Worm (Caenorhabditis elegans) whole organism, L1 larva: ENCODE results near the gene spe-17.

Experiments used
- C04F5.9 ChIP-seq: sonication (generic microtip); optimal IDR thresholded peaks from 2 replicates; lab custom pipeline; 2016; ENCODE audit warnings: missing genetic modification characterization, missing compliant biosample characterization
- C16A3.4 ChIP-seq: fragments of 150-350 bp; optimal IDR thresholded peaks from 2 replicates; lab custom pipeline; 2014; ENCODE audit warnings: missing biosample characterization, missing genetic modification characterization
- Y116A8C.19 ChIP-seq: sonication (generic microtip); optimal IDR thresholded peaks from 2 replicates; lab custom pipeline; 2016; ENCODE audit warnings: missing compliant biosample characterization, missing genetic modification characterization, borderline replicate concordance
- aha-1 ChIP-seq: fragments of 150-350 bp; optimal IDR thresholded peaks from 2 replicates; lab custom pipeline; 2014; ENCODE audit warnings: missing biosample characterization, missing genetic modification characterization
- blmp-1 ChIP-seq: fragments of 150-350 bp; optimal IDR thresholded peaks from 2 replicates; lab custom pipeline; 2014; ENCODE audit warnings: missing biosample characterization, missing genetic modification characterization
- ceh-63 ChIP-seq: fragments of 200-800 bp; sonication (Bioruptor generic); optimal IDR thresholded peaks from 2 replicates; lab custom pipeline; 2018; ENCODE audit warnings: mild to moderate bottlenecking, missing genetic modification characterization, missing compliant biosample characterization
- ceh-8 ChIP-seq: fragments of 200-800 bp; sonication (Bioruptor generic); optimal IDR thresholded peaks from 2 replicates; lab custom pipeline; 2018; ENCODE audit warnings: mild to moderate bottlenecking, missing genetic modification characterization, moderate library complexity, missing compliant biosample characterization
- ceh-90 ChIP-seq: sonication (generic microtip); optimal IDR thresholded peaks from 2 replicates; lab custom pipeline; 2016; ENCODE audit warnings: missing genetic modification characterization, missing compliant biosample characterization
- ces-1 ChIP-seq: fragments of 150-350 bp; optimal IDR thresholded peaks from 2 replicates; lab custom pipeline; 2014; ENCODE audit warnings: missing biosample characterization, missing genetic modification reagents, missing genetic modification characterization
- dpl-1 ChIP-seq, 3 experiments: fragments of 150-350 bp in 2 of 3; sonication (generic microtip) in 1 of 3; optimal IDR thresholded peaks; 2 replicates each; lab custom pipeline; 2014 to 2017; ENCODE audit warnings: missing biosample characterization in 3 of 3, missing genetic modification characterization in 3 of 3, missing genetic modification reagents in 3 of 3
- efl-1 ChIP-seq, 4 experiments: fragments of 150-350 bp; optimal IDR thresholded peaks in 3 of 4; peaks in 1 of 4; 1 replicate in 1 of 4; 2 replicates in 3 of 4; lab custom pipeline; 2014; ENCODE audit warnings: missing biosample characterization in 2 of 4, missing genetic modification characterization in 2 of 4, missing genetic modification reagents in 2 of 4
- elt-2 ChIP-seq: sonication (generic microtip); optimal IDR thresholded peaks from 2 replicates; lab custom pipeline; 2016; ENCODE audit warnings: missing genetic modification characterization, mild to moderate bottlenecking, inconsistent platforms, missing compliant biosample characterization, missing genetic modification reagents
- elt-3 ChIP-seq, 6 experiments: fragments of 150-350 bp in 1 of 6; sonication (generic microtip); optimal IDR thresholded peaks; 2 replicates each; lab custom pipeline; 2017 to 2018; ENCODE audit warnings: missing biosample characterization in 6 of 6, missing genetic modification characterization in 6 of 6, inconsistent platforms in 1 of 6
- fkh-8 ChIP-seq: sonication (generic microtip); optimal IDR thresholded peaks from 2 replicates; lab custom pipeline; 2016; ENCODE audit warnings: mild to moderate bottlenecking, missing genetic modification characterization, missing compliant biosample characterization
- fos-1 ChIP-seq: fragments of 150-350 bp; optimal IDR thresholded peaks from 2 replicates; lab custom pipeline; 2014; ENCODE audit warnings: missing biosample characterization, missing genetic modification characterization
- hlh-17 ChIP-seq: fragments of 200-800 bp; sonication (Bioruptor generic); optimal IDR thresholded peaks from 2 replicates; lab custom pipeline; 2018; ENCODE audit warnings: missing genetic modification characterization, mild to moderate bottlenecking, missing compliant biosample characterization, moderate library complexity, borderline replicate concordance
- hpl-2 ChIP-seq: fragments of 150-350 bp; optimal IDR thresholded peaks from 2 replicates; lab custom pipeline; 2014; ENCODE audit warnings: missing biosample characterization, missing genetic modification reagents, missing genetic modification characterization
- isw-1 ChIP-seq: fragments of 200-800 bp; sonication (Bioruptor generic); IDR thresholded peaks from 2 replicates; pipeline ENCODE4 v1.3.6; 2022; ENCODE audit warnings: missing genetic modification characterization, missing compliant biosample characterization
- lin-14 ChIP-seq: fragments of 200-800 bp; sonication (Bioruptor generic); optimal IDR thresholded peaks from 2 replicates; lab custom pipeline; 2018; ENCODE audit warnings: mild to moderate bottlenecking, missing genetic modification characterization, moderate library complexity, missing compliant biosample characterization
- lin-15B ChIP-seq: fragments of 150-350 bp; sonication (generic microtip); optimal IDR thresholded peaks from 3 replicates; lab custom pipeline; 2014; ENCODE audit warnings: missing biosample characterization, missing genetic modification characterization
- lin-35 ChIP-seq, 2 experiments: fragments of 150-350 bp; optimal IDR thresholded peaks; 2 replicates each; lab custom pipeline; 2014; ENCODE audit warnings: missing biosample characterization in 2 of 2, missing genetic modification characterization in 2 of 2, missing genetic modification reagents in 2 of 2
- lin-39 ChIP-seq: fragments of 150-350 bp; optimal IDR thresholded peaks from 2 replicates; lab custom pipeline; 2014; ENCODE audit warnings: missing biosample characterization, missing genetic modification reagents, missing genetic modification characterization
- mab-9 ChIP-seq: fragments of 200-800 bp; sonication (Bioruptor generic); IDR thresholded peaks from 2 replicates; pipeline ENCODE4 v1.3.6; 2022; ENCODE audit warnings: missing genetic modification reagents, missing genetic modification characterization, missing compliant biosample characterization
- mdl-1 ChIP-seq, 2 experiments: fragments of 150-350 bp; optimal IDR thresholded peaks; 2 replicates each; lab custom pipeline; 2014 to 2017; ENCODE audit warnings: missing biosample characterization in 2 of 2, missing genetic modification characterization in 2 of 2, inconsistent platforms in 1 of 2
- nhr-11 ChIP-seq: fragments of 150-350 bp; optimal IDR thresholded peaks from 2 replicates; lab custom pipeline; 2014; ENCODE audit warnings: missing biosample characterization, missing genetic modification characterization
- nhr-12 ChIP-seq: sonication (generic microtip); optimal IDR thresholded peaks from 2 replicates; lab custom pipeline; 2017; ENCODE audit warnings: missing biosample characterization, missing genetic modification characterization
- nhr-19 ChIP-seq: fragments of 200-800 bp; sonication (Bioruptor generic); conservative IDR thresholded peaks from 2 replicates; pipeline ENCODE4 v1.3.6; 2022; ENCODE audit warnings: missing genetic modification characterization, missing compliant biosample characterization
- nhr-20 ChIP-seq: sonication (generic microtip); optimal IDR thresholded peaks from 2 replicates; lab custom pipeline; 2016; ENCODE audit warnings: mild to moderate bottlenecking, missing genetic modification characterization, missing compliant biosample characterization
- nhr-237 ChIP-seq: fragments of 150-350 bp; optimal IDR thresholded peaks from 2 replicates; lab custom pipeline; 2014; ENCODE audit warnings: missing biosample characterization, missing genetic modification characterization
- nhr-47 ChIP-seq: sonication (generic microtip); optimal IDR thresholded peaks from 2 replicates; lab custom pipeline; 2016; ENCODE audit warnings: mild to moderate bottlenecking, missing genetic modification characterization, moderate library complexity, missing compliant biosample characterization
- nhr-71 ChIP-seq: sonication (generic microtip); optimal IDR thresholded peaks from 2 replicates; lab custom pipeline; 2016; ENCODE audit warnings: mild to moderate bottlenecking, missing genetic modification characterization, moderate library complexity, missing compliant biosample characterization
- nhr-85 ChIP-seq: sonication (generic microtip); peaks from one replicate; lab custom pipeline; 2016; ENCODE audit warnings: missing genetic modification characterization, inconsistent platforms, missing compliant biosample characterization
- nhr-90 ChIP-seq: sonication (generic microtip); optimal IDR thresholded peaks from 2 replicates; lab custom pipeline; 2016; ENCODE audit warnings: mild to moderate bottlenecking, missing genetic modification characterization, missing compliant biosample characterization; ENCODE audit not compliant: poor library complexity
- pax-3 ChIP-seq: fragments of 200-800 bp; sonication (Bioruptor generic); optimal IDR thresholded peaks from 2 replicates; lab custom pipeline; 2018; ENCODE audit warnings: mild to moderate bottlenecking, missing genetic modification characterization, moderate library complexity, missing compliant biosample characterization
- rnt-1 ChIP-seq: sonication (generic microtip); optimal IDR thresholded peaks from 2 replicates; lab custom pipeline; 2016; ENCODE audit warnings: mild to moderate bottlenecking, missing genetic modification characterization, moderate library complexity, missing compliant biosample characterization
- snu-23 ChIP-seq: sonication (generic microtip); optimal IDR thresholded peaks from 2 replicates; lab custom pipeline; 2016; ENCODE audit warnings: missing genetic modification characterization, missing compliant biosample characterization
- sptf-1 ChIP-seq: fragments of 150-350 bp; optimal IDR thresholded peaks from 2 replicates; lab custom pipeline; 2014; ENCODE audit warnings: missing biosample characterization, missing genetic modification characterization
- sup-37 ChIP-seq: fragments of 200-800 bp; sonication (Bioruptor generic); optimal IDR thresholded peaks from 2 replicates; lab custom pipeline; 2018; ENCODE audit warnings: mild to moderate bottlenecking, missing genetic modification characterization, missing compliant biosample characterization
- tbx-2 ChIP-seq: sonication (generic microtip); optimal IDR thresholded peaks from 2 replicates; lab custom pipeline; 2016; ENCODE audit warnings: missing genetic modification characterization, missing compliant biosample characterization
- tlp-1 ChIP-seq: fragments of 150-350 bp; optimal IDR thresholded peaks from 2 replicates; lab custom pipeline; 2014; ENCODE audit warnings: missing biosample characterization, missing genetic modification characterization
- unc-130 ChIP-seq: fragments of 150-350 bp; optimal IDR thresholded peaks from 2 replicates; lab custom pipeline; 2017; ENCODE audit warnings: missing biosample characterization, missing genetic modification characterization, inconsistent platforms
- vab-15 ChIP-seq: sonication (generic microtip); optimal IDR thresholded peaks from 2 replicates; lab custom pipeline; 2017; ENCODE audit warnings: missing genotype, mild to moderate bottlenecking, missing genetic modification characterization, missing compliant biosample characterization
- xbp-1 ChIP-seq: sonication (generic microtip); optimal IDR thresholded peaks from 2 replicates; lab custom pipeline; 2016; ENCODE audit warnings: missing genetic modification characterization, missing compliant biosample characterization

spe-17 gene

DNA sequence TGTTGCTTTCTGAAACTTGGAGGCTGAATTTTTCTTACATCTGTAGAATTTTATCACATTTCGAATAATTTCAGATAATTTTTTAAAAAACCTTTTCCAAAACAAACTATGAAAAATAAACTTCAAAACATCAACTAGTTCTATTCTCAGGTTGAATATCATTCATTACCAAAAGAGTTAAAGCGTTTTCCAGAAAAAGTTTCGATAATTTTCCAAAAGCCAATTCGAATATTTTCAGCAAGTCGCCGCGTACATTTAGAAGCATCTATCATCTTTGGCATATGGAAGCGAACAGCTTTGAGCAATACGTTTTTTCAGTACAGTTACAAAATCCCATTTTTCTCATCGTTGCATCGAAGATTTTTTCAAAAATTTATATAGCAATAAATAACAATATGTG, 23.7 kb downstream of the spe-17 start (continued):
- no peak for TF ChIP-seq mdl-1 (tag; optimal IDR thresholded peaks at IDR 0.05; lab: Kevin White, UChicago)
- no peak for TF ChIP-seq hpl-2
- TF ChIP-seq C04F5.9 (tag; lab: Kevin White, UChicago) = no peak
- TF ChIP-seq isw-1 (GFP tag; lab: Robert Waterston, UW) = no peak
- no peak for TF ChIP-seq tlp-1
- TF ChIP-seq lin-39 (tag; lab: Kevin White, UChicago) = no peak
- no peak; the same call in 1 of the 2 replicates for TF ChIP-seq nhr-19 (GFP tag; lab: Robert Waterston, UW)

DNA sequence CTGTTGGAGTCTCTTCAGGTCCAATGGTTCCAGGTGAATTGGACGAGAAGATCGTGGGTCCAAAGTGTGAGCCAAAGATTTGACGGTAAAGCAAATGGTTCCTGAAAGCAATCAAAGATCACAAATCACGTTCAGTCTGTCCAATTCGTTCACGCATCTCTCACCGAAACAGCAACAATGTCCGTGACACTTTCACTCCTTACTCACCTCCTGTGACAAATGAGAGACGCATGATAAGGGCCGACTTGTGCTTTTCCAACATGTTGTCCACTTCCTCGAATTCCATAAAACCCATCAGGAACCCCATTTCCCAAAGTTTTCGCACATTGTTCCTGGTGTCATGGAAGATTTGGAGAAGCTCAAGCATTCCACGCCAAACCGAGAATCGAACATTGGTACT, 27.2 kb downstream of the spe-17 start:
- TF ChIP-seq sup-37 (GFP tag; lab: Kevin White, UChicago) (no peak), tbx-2 (no peak), aha-1 (no peak), elt-2 (peak; percentile 14), blmp-1 (peak; percentile 64), lin-35 (GFP tag; optimal IDR thresholded peaks at IDR 0.05; lab: Kevin White, UChicago) (peak in 1 of 2 experiments; percentile 50), nhr-71 (tag; lab: Kevin White, UChicago) (peak; percentile 2), ces-1 (GFP tag; lab: Kevin White, UChicago) (no peak)

DNA sequence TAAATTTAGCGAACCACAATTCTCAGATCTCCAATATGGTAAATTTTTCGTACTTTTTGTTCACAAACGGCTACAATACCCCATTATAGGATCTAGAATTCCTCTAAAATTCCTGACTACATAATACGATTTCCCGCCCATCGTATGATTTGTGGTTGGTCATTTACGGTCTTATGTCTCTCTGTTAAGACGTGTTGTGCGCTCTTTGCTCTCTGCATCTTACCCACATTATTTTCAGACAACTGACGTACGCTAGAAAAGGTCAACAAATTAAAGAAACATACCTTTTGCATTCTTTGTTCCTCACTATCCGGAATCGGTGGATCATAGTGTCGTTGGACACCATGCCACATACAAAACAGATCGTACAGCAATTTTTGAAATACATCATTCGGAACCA, 29.8 kb downstream of the spe-17 start:
- TF ChIP-seq nhr-237 (tag; lab: Kevin White, UChicago) (no peak), hpl-2 (no peak), nhr-47 (tag; lab: Kevin White, UChicago) (no peak), snu-23 (GFP tag; lab: Kevin White, UChicago) (no peak), tbx-2 (no peak), dpl-1 (GFP tag; optimal IDR thresholded peaks at IDR 0.05; lab: Kevin White, UChicago) (no peak), efl-1 (optimal IDR thresholded peaks at IDR 0.05; lab: Kevin White, UChicago) (no peak), efl-1 (GFP tag; optimal IDR thresholded peaks at IDR 0.05 in 1 of 2; lab: Kevin White, UChicago) (no peak), sup-37 (GFP tag; lab: Kevin White, UChicago) (no peak), lin-35 (GFP tag; optimal IDR thresholded peaks at IDR 0.05; lab: Kevin White, UChicago) (peak in 1 of 2 experiments; percentile 25), nhr-71 (tag; lab: Kevin White, UChicago) (peak; percentile 6), mab-9 (GFP tag; lab: Robert Waterston, UW) (no peak), nhr-20 (tag; lab: Kevin White, UChicago) (peak; percentile 32), lin-15B (tag; lab: Kevin White, UChicago) (no peak), elt-2 (peak; percentile 14), nhr-90 (tag; lab: Kevin White, UChicago) (no peak), xbp-1 (tag; lab: Kevin White, UChicago) (no peak), vab-15 (tag; lab: Kevin White, UChicago) (no peak), ceh-8 (no peak), C16A3.4 (no peak), nhr-19 (GFP tag; lab: Robert Waterston, UW) (peak; percentile 39; the same call in 1 of the 2 replicates)
- TF ChIP-seq, all 84 proteins: peak for 5

DNA sequence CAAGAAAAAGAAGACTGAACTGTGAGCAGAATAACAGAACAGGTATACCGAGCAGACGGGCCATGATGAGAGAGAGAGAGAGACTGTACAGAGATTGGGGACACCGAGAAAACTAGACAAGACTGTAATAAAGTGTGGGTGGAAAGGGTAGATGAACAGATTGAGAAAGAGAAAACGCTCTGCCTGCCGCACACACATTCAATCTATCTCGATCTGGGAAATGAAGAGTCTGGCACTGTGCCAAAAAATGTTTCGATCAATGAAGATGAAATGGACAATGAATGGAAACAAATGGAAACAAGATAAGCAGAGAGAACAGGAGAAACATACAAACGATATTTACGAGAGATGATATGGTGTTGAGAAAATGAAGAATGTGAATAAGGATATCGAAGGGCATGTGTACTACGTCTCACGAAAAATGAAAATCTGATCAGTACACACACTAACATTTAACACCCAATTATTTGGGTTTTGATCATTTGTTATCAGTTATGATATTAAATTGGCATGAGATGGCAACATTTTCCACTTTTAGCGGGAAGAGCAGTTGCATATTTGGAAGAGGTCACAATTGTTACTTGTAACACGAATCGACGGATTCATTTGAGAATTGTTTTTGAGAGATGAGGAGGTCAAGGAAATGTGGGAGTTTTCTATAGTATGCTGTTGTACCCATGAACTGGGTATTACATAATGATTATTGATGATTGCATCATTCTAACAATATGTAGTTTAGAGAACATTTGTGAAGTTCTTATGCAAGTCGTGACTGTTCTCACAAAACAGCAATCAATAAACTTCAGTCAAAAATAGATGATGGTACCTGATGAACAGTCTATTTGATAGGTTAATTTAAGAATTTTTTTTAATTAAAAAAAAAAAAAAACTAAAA, 31.9 kb downstream of the spe-17 start:
- TF ChIP-seq fkh-8 (tag; lab: Kevin White, UChicago) (no peak), pax-3 (tag; lab: Kevin White, UChicago) (no peak), ceh-90 (tag; lab: Kevin White, UChicago) (no peak), sptf-1 (tag; lab: Kevin White, UChicago) (no peak), unc-130 (tag; lab: Kevin White, UChicago) (peak; percentile 19), rnt-1 (tag; lab: Kevin White, UChicago) (peak; percentile 31), nhr-19 (GFP tag; lab: Robert Waterston, UW) (peak; percentile 22), ceh-63 (GFP tag; lab: Kevin White, UChicago) (no peak), hlh-17 (no peak), nhr-85 (tag; lab: Kevin White, UChicago) (peak; percentile 92), nhr-11 (tag; lab: Kevin White, UChicago) (no peak), elt-3 (tag; optimal IDR thresholded peaks at IDR 0.05; lab: Kevin White, UChicago) (peak in 2 of 6 experiments; percentile 53 to 67), ces-1 (GFP tag; lab: Kevin White, UChicago) (no peak), nhr-20 (tag; lab: Kevin White, UChicago) (peak; percentile 71), blmp-1 (peak; percentile 69), lin-39 (tag; lab: Kevin White, UChicago) (no peak), tlp-1 (no peak), fos-1 (tag; lab: Kevin White, UChicago) (no peak), nhr-90 (tag; lab: Kevin White, UChicago) (peak; percentile 53), lin-15B (tag; lab: Kevin White, UChicago) (no peak), lin-14 (GFP tag; lab: Kevin White, UChicago) (peak; percentile 74), nhr-12 (tag; lab: Kevin White, UChicago) (no peak), Y116A8C.19 (tag; lab: Kevin White, UChicago) (no peak)
